Worm (Caenorhabditis elegans) whole organism, mixed stage, embryonic: ENCODE results near the gene hgap-2.

Source experiments
- bed-3 ChIP-seq: fragments of 200-800 bp; sonication (Bioruptor generic); optimal IDR thresholded peaks from 3 replicates; lab custom pipeline; 2018; ENCODE audit warnings: mild to moderate bottlenecking, missing genetic modification characterization, moderate library complexity, missing compliant biosample characterization
- lsy-2 ChIP-seq: fragments of 150-350 bp; optimal IDR thresholded peaks from 2 replicates; lab custom pipeline; 2014; ENCODE audit warnings: missing biosample characterization, missing genetic modification characterization
- mep-1 ChIP-seq: fragments of 150-350 bp; optimal IDR thresholded peaks from 2 replicates; lab custom pipeline; 2017; ENCODE audit warnings: missing biosample characterization, missing genetic modification reagents, missing genetic modification characterization, inconsistent platforms
- nhr-76 ChIP-seq: sonication (generic microtip); optimal IDR thresholded peaks from 2 replicates; lab custom pipeline; 2017; ENCODE audit warnings: missing biosample characterization, missing genetic modification characterization
- sem-2 ChIP-seq: fragments of 200-800 bp; sonication (Bioruptor generic); optimal IDR thresholded peaks from 2 replicates; lab custom pipeline; 2018; ENCODE audit warnings: mild to moderate bottlenecking, missing genetic modification characterization, missing compliant biosample characterization
- unc-120 ChIP-seq: sonication (generic microtip); optimal IDR thresholded peaks from 2 replicates; lab custom pipeline; 2017; ENCODE audit warnings: missing genetic modification characterization, missing compliant biosample characterization; ENCODE audit not compliant: poor library complexity, severe bottlenecking

DNA sequence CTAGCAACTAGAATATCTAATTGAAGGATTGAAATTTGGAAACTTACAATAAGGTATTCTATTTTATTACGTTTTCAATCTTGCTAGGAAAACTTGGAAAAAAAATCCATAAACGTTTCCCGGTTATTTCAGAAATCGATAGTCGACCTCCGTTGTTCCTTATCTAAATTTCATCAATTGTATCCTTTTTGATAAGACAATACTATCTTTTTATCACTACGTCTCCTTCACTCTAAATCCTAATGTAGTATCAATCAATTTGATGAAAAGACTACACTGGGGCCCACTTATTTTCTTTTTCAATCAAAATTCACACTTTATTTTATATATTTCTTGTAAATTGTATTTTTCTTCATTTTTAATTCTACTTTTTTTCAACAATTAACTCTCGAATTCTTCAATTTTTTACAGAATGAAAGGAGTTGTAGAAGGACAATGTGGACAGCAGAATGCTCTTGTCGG, 19.7 kb upstream of the hgap-2 start, which contains the start of gene prx-5:
- TF ChIP-seq sem-2 (GFP tag; lab: Kevin White, UChicago), result no peak
- no peak for TF ChIP-seq bed-3
- TF ChIP-seq lsy-2 (tag; lab: Kevin White, UChicago), result no peak
- no peak for TF ChIP-seq mep-1 (tag; lab: Kevin White, UChicago)
- no peak for TF ChIP-seq nhr-76
- TF ChIP-seq unc-120 (tag; lab: Kevin White, UChicago), result no peak
